Fruit fly (Drosophila melanogaster) whole organism, embryonic: ENCODE data around the gene CG32713.
A peak's percentile ranks its signal among the peaks of the same experiment; 100 is the strongest.

Source experiments
- Bteb2 ChIP-seq: fragments of 200-800 bp; sonication (Bioruptor generic); optimal IDR thresholded peaks from 2 replicates; lab custom pipeline; 2016; ENCODE audit warnings: missing biosample characterization, missing genetic modification characterization
- CG10267 ChIP-seq: fragments of 200-800 bp; sonication (Bioruptor generic); optimal IDR thresholded peaks from 2 replicates; lab custom pipeline; 2018; ENCODE audit warnings: missing biosample characterization, mild to moderate bottlenecking, missing genetic modification characterization, moderate library complexity
- CG10543 ChIP-seq: fragments of 200-800 bp; sonication (Bioruptor generic); optimal IDR thresholded peaks from 3 replicates; lab custom pipeline; 2017; ENCODE audit warnings: missing biosample characterization, mild to moderate bottlenecking, missing genetic modification characterization, moderate library complexity
- CG11696 ChIP-seq: fragments of 200-800 bp; sonication (Bioruptor generic); IDR thresholded peaks from 2 replicates; pipeline ENCODE4 v1.3.6; 2022; ENCODE audit warnings: missing biosample characterization, missing genetic modification characterization
- CG12299 ChIP-seq: fragments of 200-800 bp; sonication (Bioruptor generic); optimal IDR thresholded peaks from 2 replicates; lab custom pipeline; 2018; ENCODE audit warnings: missing biosample characterization, mild to moderate bottlenecking, missing genetic modification characterization
- CG12659 ChIP-seq: fragments of 200-800 bp; sonication (Bioruptor generic); optimal IDR thresholded peaks from 3 replicates; lab custom pipeline; 2017; ENCODE audit warnings: mild to moderate bottlenecking, missing biosample characterization, missing genetic modification reagents, missing genetic modification characterization
- CG13624 ChIP-seq: fragments of 200-800 bp; sonication (Bioruptor generic); optimal IDR thresholded peaks from 2 replicates; lab custom pipeline; 2016; ENCODE audit warnings: missing biosample characterization, missing genetic modification characterization
- CG13775 ChIP-seq: fragments of 200-800 bp; sonication (Bioruptor generic); optimal IDR thresholded peaks from 3 replicates; lab custom pipeline; 2017; ENCODE audit warnings: missing biosample characterization, mild to moderate bottlenecking, missing genetic modification characterization
- CG17385 ChIP-seq: fragments of 200-800 bp; sonication (Bioruptor generic); optimal IDR thresholded peaks from 3 replicates; lab custom pipeline; 2018; ENCODE audit warnings: missing biosample characterization, mild to moderate bottlenecking, missing genetic modification characterization
- CG18262 ChIP-seq: fragments of 200-800 bp; optimal IDR thresholded peaks from 3 replicates; lab custom pipeline; 2019; ENCODE audit warnings: missing biosample characterization, mild to moderate bottlenecking, missing genetic modification characterization, moderate library complexity
- CG2678 ChIP-seq: fragments of 200-800 bp; sonication (Bioruptor generic); optimal IDR thresholded peaks from 3 replicates; lab custom pipeline; 2019; ENCODE audit warnings: missing biosample characterization, mild to moderate bottlenecking, missing genetic modification characterization, moderate library complexity
- CG30431 ChIP-seq: fragments of 200-800 bp; sonication (Bioruptor generic); optimal IDR thresholded peaks from 2 replicates; lab custom pipeline; 2017; ENCODE audit warnings: missing biosample characterization, missing genetic modification characterization
- CG31388 ChIP-seq: fragments of 200-800 bp; sonication (Bioruptor generic); optimal IDR thresholded peaks from 2 replicates; lab custom pipeline; 2016; ENCODE audit warnings: missing biosample characterization, missing genetic modification characterization
- CG4404 ChIP-seq: fragments of 200-800 bp; sonication (Bioruptor generic); IDR thresholded peaks from 2 replicates; pipeline ENCODE4 v1.3.6; 2022; ENCODE audit warnings: missing biosample characterization, missing genetic modification characterization
- CG7839 ChIP-seq: fragments of 200-800 bp; sonication (Bioruptor generic); optimal IDR thresholded peaks from 3 replicates; lab custom pipeline; 2018; ENCODE audit warnings: missing biosample characterization, mild to moderate bottlenecking, missing genetic modification characterization, moderate library complexity
- CG9609 ChIP-seq: fragments of 200-800 bp; sonication (Bioruptor generic); optimal IDR thresholded peaks from 3 replicates; lab custom pipeline; 2016; ENCODE audit warnings: missing biosample characterization, missing genetic modification characterization
- D ChIP-seq, 2 experiments: fragments of 200-800 bp in 1 of 2; fragments of >200 bp in 1 of 2; sonication (Bioruptor generic) in 1 of 2; optimal IDR thresholded peaks; 2 replicates in 1 of 2; 3 replicates in 1 of 2; lab custom pipeline; 2017; ENCODE audit warnings: mild to moderate bottlenecking in 1 of 2, missing biosample characterization in 1 of 2, missing genetic modification characterization in 1 of 2, missing genetic modification reagents in 1 of 2
- Doc2 ChIP-seq: fragments of 200-800 bp; sonication (Bioruptor generic); IDR thresholded peaks from 2 replicates; pipeline ENCODE4 v1.3.6; 2022; ENCODE audit warnings: missing biosample characterization, missing genetic modification characterization
- Eip74EF ChIP-seq, 2 experiments: fragments of 200-800 bp in 1 of 2; fragments of >200 bp in 1 of 2; sonication (Bioruptor generic) in 1 of 2; optimal IDR thresholded peaks; 2 replicates each; lab custom pipeline; 2017 to 2019; ENCODE audit warnings: missing biosample characterization in 2 of 2, missing genetic modification characterization in 2 of 2, mild to moderate bottlenecking in 1 of 2, moderate library complexity in 1 of 2
- GATAe ChIP-seq: fragments of 200-800 bp; sonication (Bioruptor generic); conservative IDR thresholded peaks from 2 replicates; pipeline ENCODE4 v1.3.6; 2022; ENCODE audit warnings: missing biosample characterization, missing genetic modification characterization
- HLHmδ ChIP-seq: fragments of 200-800 bp; sonication (Bioruptor generic); optimal IDR thresholded peaks from 2 replicates; lab custom pipeline; 2018; ENCODE audit warnings: missing biosample characterization, mild to moderate bottlenecking, missing genetic modification characterization, moderate library complexity
- Hey ChIP-seq: fragments of 200-800 bp; sonication (Bioruptor generic); optimal IDR thresholded peaks from 3 replicates; lab custom pipeline; 2018; ENCODE audit warnings: missing biosample characterization, mild to moderate bottlenecking, missing genetic modification characterization
- Hmr ChIP-seq: fragments of 200-800 bp; sonication (Bioruptor generic); optimal IDR thresholded peaks from 3 replicates; lab custom pipeline; 2017; ENCODE audit warnings: mild to moderate bottlenecking, missing biosample characterization, missing genetic modification reagents, missing genetic modification characterization
- Hsf ChIP-seq: fragments of 200-800 bp; sonication (Bioruptor generic); optimal IDR thresholded peaks from 3 replicates; lab custom pipeline; 2016; ENCODE audit warnings: missing biosample characterization, missing genetic modification characterization
- Mrtf ChIP-seq: fragments of 200-800 bp; sonication (Bioruptor generic); IDR thresholded peaks from 3 replicates; pipeline ENCODE4 v1.3.6; 2022; ENCODE audit warnings: missing biosample characterization, missing genetic modification characterization
- Neu2 ChIP-seq: fragments of 200-800 bp; sonication (Bioruptor generic); optimal IDR thresholded peaks from 3 replicates; lab custom pipeline; 2016; ENCODE audit warnings: missing biosample characterization, missing genetic modification characterization, borderline replicate concordance
- Nf-YC ChIP-seq: fragments of 200-800 bp; optimal IDR thresholded peaks from 3 replicates; lab custom pipeline; 2019; ENCODE audit warnings: missing biosample characterization, mild to moderate bottlenecking, missing genetic modification characterization, moderate library complexity
- Oaz ChIP-seq: fragments of 200-800 bp; sonication (Bioruptor generic); IDR thresholded peaks from 2 replicates; pipeline ENCODE4 v1.3.6; 2022; ENCODE audit warnings: missing biosample characterization, missing genetic modification characterization
- Scr ChIP-seq: fragments of 200-800 bp; sonication (Bioruptor generic); IDR thresholded peaks from 2 replicates; pipeline ENCODE4 v1.3.6; 2022; ENCODE audit warnings: missing biosample characterization, missing genetic modification characterization; ENCODE audit not compliant: partially characterized antibody
- Xbp1 ChIP-seq: fragments of 200-800 bp; sonication (Bioruptor generic); optimal IDR thresholded peaks from 3 replicates; lab custom pipeline; 2016; ENCODE audit warnings: missing biosample characterization, mild to moderate bottlenecking, missing genetic modification characterization
- Xrp1 ChIP-seq: fragments of 200-800 bp; sonication (Bioruptor generic); IDR thresholded peaks from 2 replicates; pipeline ENCODE4 v1.3.6; 2022; ENCODE audit warnings: missing biosample characterization, missing genetic modification characterization
- YL-1 ChIP-seq: fragments of 200-800 bp; sonication (Bioruptor generic); optimal IDR thresholded peaks from 3 replicates; lab custom pipeline; 2017; ENCODE audit warnings: missing biosample characterization, mild to moderate bottlenecking, missing genetic modification characterization
- abd-A ChIP-seq: fragments of 200-800 bp; sonication (Bioruptor generic); optimal IDR thresholded peaks from 3 replicates; lab custom pipeline; 2019; ENCODE audit warnings: missing biosample characterization, mild to moderate bottlenecking, missing genetic modification characterization, moderate library complexity
- az2 ChIP-seq: fragments of 200-800 bp; sonication (Bioruptor generic); optimal IDR thresholded peaks from 3 replicates; lab custom pipeline; 2016; ENCODE audit warnings: missing biosample characterization, missing genetic modification characterization
- bbx ChIP-seq: fragments of 200-800 bp; sonication (Bioruptor generic); IDR thresholded peaks from 2 replicates; pipeline ENCODE4 v1.3.6; 2022; ENCODE audit warnings: missing biosample characterization, missing genetic modification characterization; ENCODE audit not compliant: partially characterized antibody
- bowl ChIP-seq: fragments of 200-800 bp; sonication (Bioruptor generic); IDR thresholded peaks from 2 replicates; pipeline ENCODE4 v1.3.6; 2022; ENCODE audit warnings: missing biosample characterization, missing genetic modification characterization
- dmrt11E ChIP-seq: fragments of 200-800 bp; sonication (Bioruptor generic); optimal IDR thresholded peaks from 3 replicates; lab custom pipeline; 2018; ENCODE audit warnings: missing biosample characterization, mild to moderate bottlenecking, missing genetic modification characterization, moderate library complexity
- dysf ChIP-seq: fragments of 200-800 bp; sonication (Bioruptor generic); IDR thresholded peaks from 3 replicates; pipeline ENCODE4 v1.3.6; 2022; ENCODE audit warnings: missing biosample characterization, missing genetic modification characterization
- esg ChIP-seq: fragments of 200-800 bp; sonication (Bioruptor generic); conservative IDR thresholded peaks from 2 replicates; pipeline ENCODE4 v1.3.6; 2022; ENCODE audit warnings: missing biosample characterization, missing genetic modification characterization
- gcm2 ChIP-seq: fragments of 200-800 bp; sonication (Bioruptor generic); optimal IDR thresholded peaks from 2 replicates; lab custom pipeline; 2016; ENCODE audit warnings: missing biosample characterization, missing genetic modification characterization
- lab ChIP-seq: fragments of 200-800 bp; sonication (Bioruptor generic); optimal IDR thresholded peaks from 3 replicates; lab custom pipeline; 2017; ENCODE audit warnings: missing biosample characterization, missing genetic modification characterization, mild to moderate bottlenecking, moderate library complexity, missing genetic modification reagents
- lola ChIP-seq, 3 experiments: fragments of >200 bp in 2 of 3; fragments of 200-800 bp in 1 of 3; sonication (Bioruptor generic) in 1 of 3; optimal IDR thresholded peaks; 2 replicates each; lab custom pipeline; 2017 to 2019; ENCODE audit warnings: missing biosample characterization in 3 of 3, missing genetic modification characterization in 3 of 3, mild to moderate bottlenecking in 1 of 3, moderate library complexity in 1 of 3
- mirr ChIP-seq: fragments of 200-800 bp; sonication (Bioruptor generic); optimal IDR thresholded peaks from 3 replicates; lab custom pipeline; 2018; ENCODE audit warnings: missing biosample characterization, mild to moderate bottlenecking, missing genetic modification characterization
- peb ChIP-seq: fragments of 200-800 bp; sonication (Bioruptor generic); IDR thresholded peaks from 2 replicates; pipeline ENCODE4 v1.3.6; 2022; ENCODE audit warnings: missing biosample characterization, missing genetic modification characterization
- pzg ChIP-seq: fragments of 200-800 bp; sonication (Bioruptor generic); optimal IDR thresholded peaks from 3 replicates; lab custom pipeline; 2018; ENCODE audit warnings: missing biosample characterization, mild to moderate bottlenecking, missing genetic modification characterization, moderate library complexity
- so ChIP-seq: fragments of 200-800 bp; sonication (Bioruptor generic); IDR thresholded peaks from 3 replicates; pipeline ENCODE4 v1.3.6; 2022; ENCODE audit warnings: missing biosample characterization, missing genetic modification characterization
- tap ChIP-seq: fragments of 200-800 bp; optimal IDR thresholded peaks from 3 replicates; lab custom pipeline; 2019; ENCODE audit warnings: missing biosample characterization, mild to moderate bottlenecking, missing genetic modification characterization, moderate library complexity
- tll ChIP-seq, 2 experiments: fragments of 200-800 bp in 1 of 2; fragments of >200 bp in 1 of 2; sonication (Bioruptor generic) in 1 of 2; optimal IDR thresholded peaks; 2 replicates each; lab custom pipeline; 2017 to 2019; ENCODE audit warnings: missing biosample characterization in 2 of 2, missing genetic modification characterization in 2 of 2, mild to moderate bottlenecking in 1 of 2, moderate library complexity in 1 of 2

CG32713 gene

dm6 chrX:8444883-8445572 is 12.4 kb downstream of the CG32713 start (continued):
- TF ChIP-seq CG2678 (tag; lab: Kevin White, UChicago): peak; percentile 75
- TF ChIP-seq CG10267: peak; percentile 77
- TF ChIP-seq CG13775 (GFP tag; lab: Kevin White, UChicago): peak; percentile 45
- 0 out of 3 replicates have a peak, but pooled peaks have one; percentile 37 for TF ChIP-seq so (GFP tag; lab: Robert Waterston, UW)
- TF ChIP-seq CG18262 (tag; lab: Kevin White, UChicago): peak; percentile 93
- no peak for TF ChIP-seq bowl
- peak; percentile 54 for TF ChIP-seq CG10543 (GFP tag; lab: Kevin White, UChicago)
- 0 out of 2 replicates have a peak, but pooled peaks have one; percentile 17 for TF ChIP-seq GATAe (GFP tag; lab: Robert Waterston, UW)
- no peak for TF ChIP-seq Mrtf (GFP tag; lab: Robert Waterston, UW)
- TF ChIP-seq mirr: peak; percentile 54
- peak; percentile 61 for TF ChIP-seq lab (GFP tag; lab: Kevin White, UChicago)
- no peak for TF ChIP-seq CG9609
- TF ChIP-seq tap (tag; lab: Kevin White, UChicago): peak; percentile 36
- no peak for TF ChIP-seq Doc2
- no peak for TF ChIP-seq abd-A (tag; lab: Kevin White, UChicago)
- TF ChIP-seq CG7839 (tag; lab: Kevin White, UChicago): peak; percentile 73
- peak; percentile 66 for TF ChIP-seq Xrp1 (GFP tag; lab: Robert Waterston, UW)
- peak; percentile 46 for TF ChIP-seq CG12659 (GFP tag; lab: Kevin White, UChicago)
- no peak for TF ChIP-seq tll (GFP tag; optimal IDR thresholded peaks at IDR 0.05; lab: Kevin White, UChicago)
- TF ChIP-seq Neu2 (GFP tag; lab: Kevin White, UChicago): no peak
- no peak for TF ChIP-seq gcm2
- TF ChIP-seq bbx (GFP tag; lab: Robert Waterston, UW): no peak
- no peak for TF ChIP-seq Hsf (GFP tag; lab: Kevin White, UChicago)
- peak in 1 of 3 experiments; percentile 83 for TF ChIP-seq lola (GFP tag; optimal IDR thresholded peaks at IDR 0.05; lab: Kevin White, UChicago)
- TF ChIP-seq dmrt11E (tag; lab: Kevin White, UChicago): peak; percentile 92
- TF ChIP-seq D (optimal IDR thresholded peaks at IDR 0.05; lab: Kevin White, UChicago): no peak
- no peak for TF ChIP-seq D (GFP tag; optimal IDR thresholded peaks at IDR 0.05; lab: Kevin White, UChicago)
- no peak for TF ChIP-seq pzg (GFP tag; lab: Kevin White, UChicago)
- TF ChIP-seq dysf: no peak
- TF ChIP-seq Hmr (GFP tag; lab: Kevin White, UChicago): peak; percentile 46
- no peak for TF ChIP-seq CG12299 (tag; lab: Kevin White, UChicago)
- TF ChIP-seq Scr (GFP tag; lab: Robert Waterston, UW): no peak
- TF ChIP-seq peb (GFP tag; lab: Robert Waterston, UW): no peak
- TF ChIP-seq esg (GFP tag; lab: Robert Waterston, UW): 0 out of 2 replicates have a peak, but pooled peaks have one; percentile 17
- TF ChIP-seq CG17385 (GFP tag; lab: Kevin White, UChicago): peak; percentile 50
- TF ChIP-seq HLHmδ (GFP tag; lab: Kevin White, UChicago): no peak
- peak; percentile 29; the same call in 1 of the 2 replicates for TF ChIP-seq Oaz
- TF ChIP-seq az2: peak; percentile 35
- no peak for TF ChIP-seq CG13624 (GFP tag; lab: Kevin White, UChicago)
- no peak for TF ChIP-seq CG31388
- TF ChIP-seq Hey (tag; lab: Kevin White, UChicago): no peak
- TF ChIP-seq Nf-YC (tag; lab: Kevin White, UChicago): peak; percentile 27
- no peak for TF ChIP-seq Eip74EF (GFP tag; optimal IDR thresholded peaks at IDR 0.05; lab: Kevin White, UChicago)
- peak; percentile 62 for TF ChIP-seq CG4404 (GFP tag; lab: Robert Waterston, UW)
- TF ChIP-seq CG11696 (GFP tag; lab: Robert Waterston, UW): no peak
- TF ChIP-seq Xbp1 (GFP tag; lab: Kevin White, UChicago): peak; percentile 35
- no peak for TF ChIP-seq YL-1
- no peak for TF ChIP-seq Bteb2 (GFP tag; lab: Kevin White, UChicago)
- no peak for TF ChIP-seq CG30431
